Worm (Caenorhabditis elegans): Measurements from ENCODE around the gene Y43F8B.20.

- no peak for TF ChIP-seq him-1 (tag; optimal IDR thresholded peaks at IDR 0.05)
- no peak for TF ChIP-seq dao-5 (tag; optimal IDR thresholded peaks at IDR 0.05)
These were observed 4.6 kb downstream of the Y43F8B.20 start for ce11 chrV:19545026-19545425.
